Worm (Caenorhabditis elegans): ENCODE data around the gene pud-1.2.

pud-1.2 gene

ce11 chrV:2278543-2278942 lies 43.8 kb downstream of the pud-1.2 start, which contains the start of gene fbxa-137:
fbxa-137 (plus strand) TSS chrV:2278816.
- TF ChIP-seq nhr-80 (tag; optimal IDR thresholded peaks at IDR 0.05), result no peak

- peak; percentile 33 for TF ChIP-seq nhr-80 (tag; optimal IDR thresholded peaks at IDR 0.05)
- TF ChIP-seq rpc-1 (optimal IDR thresholded peaks at IDR 0.05), result no peak
- TF ChIP-seq rpc-1 (tag; optimal IDR thresholded peaks at IDR 0.05), result no peak
- TF ChIP-seq bed-1 (GFP tag; IDR thresholded peaks at IDR 0.05), result no peak
These were observed 44.3 kb downstream of the pud-1.2 start, which contains the start of gene nhr-59 for ce11 chrV:2278052-2278451. nhr-59 (minus strand) TSS chrV:2278265.

- TF ChIP-seq hrde-1 (tag; optimal IDR thresholded peaks at IDR 0.05; ENCODE audit: borderline replicate concordance) (no peak), egl-18 (GFP tag; IDR thresholded peaks at IDR 0.05) (no peak), rpc-1 (optimal IDR thresholded peaks at IDR 0.05) (no peak), rpc-1 (tag; optimal IDR thresholded peaks at IDR 0.05) (peak; percentile 50), bed-2 (GFP tag; IDR thresholded peaks at IDR 0.05) (no peak), efl-1 (GFP tag; optimal IDR thresholded peaks at IDR 0.05) (peak; percentile 14), egrh-3 (GFP tag; IDR thresholded peaks at IDR 0.05) (peak; percentile 22; the same call in 1 of the 2 replicates), mcd-1 (GFP tag; IDR thresholded peaks at IDR 0.05) (0 out of 2 replicates have a peak, but pooled peaks have one; percentile 29), K11D2.4 (GFP tag; IDR thresholded peaks at IDR 0.05) (no peak), nhr-90 (tag; optimal IDR thresholded peaks at IDR 0.05) (no peak), D2030.7 (GFP tag; IDR thresholded peaks at IDR 0.05) (peak; percentile 21; the same call in 1 of the 2 replicates), egl-44 (GFP tag; IDR thresholded peaks at IDR 0.05) (no peak), ccch-3 (GFP tag; optimal IDR thresholded peaks at IDR 0.05) (no peak), chd-7 (tag; optimal IDR thresholded peaks at IDR 0.05) (no peak), hmg-1.2 (GFP tag; IDR thresholded peaks at IDR 0.05) (peak; percentile 10; the same call in 1 of the 2 replicates), T07F8.4 (tag; optimal IDR thresholded peaks at IDR 0.05) (no peak), B0035.1 (tag; optimal IDR thresholded peaks at IDR 0.05) (no peak), tbp1 (GFP tag; optimal IDR thresholded peaks at IDR 0.05) (peak; percentile 64), ceh-40 (GFP tag; IDR thresholded peaks at IDR 0.05) (no peak), dox-1 (GFP tag; IDR thresholded peaks at IDR 0.05) (peak; percentile 26; the same call in 1 of the 2 replicates), snpc-4 (GFP tag; optimal IDR thresholded peaks at IDR 0.05) (no peak), snpc-4 (tag; optimal IDR thresholded peaks at IDR 0.05) (peak in 1 of 4 experiments; percentile 44), ceh-79 (tag; optimal IDR thresholded peaks at IDR 0.05) (no peak), him-1 (tag; optimal IDR thresholded peaks at IDR 0.05) (no peak), Y53F4B.3 (GFP tag; IDR thresholded peaks at IDR 0.05) (no peak), lsl-1 (GFP tag; optimal IDR thresholded peaks at IDR 0.05) (no peak), F49E8.2 (tag; optimal IDR thresholded peaks at IDR 0.05; ENCODE audit: insufficient read depth) (no peak), lin-54 (GFP tag; optimal IDR thresholded peaks at IDR 0.05) (no peak)
These were observed 45.1 kb downstream of the pud-1.2 start for ce11 chrV:2277260-2277659.

ce11 chrV:2274253-2274892 lies 48.0 kb downstream of the pud-1.2 start, which contains the start of the genes Y5H2A.4 and abu-4:
Y5H2A.4 (minus strand) TSS chrV:2274353.
abu-4 (plus strand) TSS chrV:2274842.
- no peak for TF ChIP-seq gei-17 (GFP tag; optimal IDR thresholded peaks at IDR 0.05)
- TF ChIP-seq Y95B8A.8 (GFP tag; IDR thresholded peaks at IDR 0.05), result no peak
- no peak for TF ChIP-seq C17E4.6 (GFP tag; IDR thresholded peaks at IDR 0.05)
- no peak for TF ChIP-seq let-526 (GFP tag; IDR thresholded peaks at IDR 0.05)
- TF ChIP-seq repo-1 (tag; optimal IDR thresholded peaks at IDR 0.05), result no peak
- TF ChIP-seq ztf-18 (tag; optimal IDR thresholded peaks at IDR 0.05), result no peak
- TF ChIP-seq mxl-1 (tag; optimal IDR thresholded peaks at IDR 0.05), result no peak
- no peak for TF ChIP-seq F23B12.7 (tag; optimal IDR thresholded peaks at IDR 0.05; ENCODE audit: insufficient read depth)
- TF ChIP-seq die-1 (tag; optimal IDR thresholded peaks at IDR 0.05), result no peak
- TF ChIP-seq ceh-27 (GFP tag; optimal IDR thresholded peaks at IDR 0.05), result no peak
- TF ChIP-seq nfya-1 (tag; optimal IDR thresholded peaks at IDR 0.05; ENCODE audit: borderline replicate concordance, insufficient read depth), result no peak
- no peak for TF ChIP-seq ama-1 (optimal IDR thresholded peaks at IDR 0.05)
- TF ChIP-seq ama-1 (GFP tag; optimal IDR thresholded peaks at IDR 0.05), result no peak
- no peak for TF ChIP-seq unc-130 (GFP tag; optimal IDR thresholded peaks at IDR 0.05)
- TF ChIP-seq egl-18 (GFP tag; IDR thresholded peaks at IDR 0.05), result no peak
- no peak for TF ChIP-seq pbrm-1 (GFP tag; IDR thresholded peaks at IDR 0.05)

Data from whole organism, young adult.